Worm (Caenorhabditis elegans) whole organism, mixed stage, embryonic: ENCODE measurements around the gene Y46D2A.3.

Source experiments
- M03D4.4 ChIP-seq: sonication (generic microtip); optimal IDR thresholded peaks from 2 replicates; lab custom pipeline; 2017; ENCODE audit warnings: mild to moderate bottlenecking, missing genetic modification characterization, missing compliant biosample characterization
- bed-3 ChIP-seq: fragments of 200-800 bp; sonication (Bioruptor generic); optimal IDR thresholded peaks from 3 replicates; lab custom pipeline; 2018; ENCODE audit warnings: mild to moderate bottlenecking, missing genetic modification characterization, moderate library complexity, missing compliant biosample characterization
- blmp-1 ChIP-seq: fragments of 150-350 bp; optimal IDR thresholded peaks from 2 replicates; lab custom pipeline; 2014; ENCODE audit warnings: missing biosample characterization, missing genetic modification characterization
- ceh-39 ChIP-seq: fragments of 150-350 bp; optimal IDR thresholded peaks from 2 replicates; lab custom pipeline; 2014; ENCODE audit warnings: missing biosample characterization, missing genetic modification characterization
- ceh-43 ChIP-seq: fragments of 200-800 bp; sonication (Bioruptor generic); optimal IDR thresholded peaks from 2 replicates; lab custom pipeline; 2018; ENCODE audit warnings: mild to moderate bottlenecking, missing genetic modification characterization, moderate library complexity, missing compliant biosample characterization
- ces-1 ChIP-seq: fragments of 150-350 bp; optimal IDR thresholded peaks from 2 replicates; lab custom pipeline; 2014; ENCODE audit warnings: missing biosample characterization, missing genetic modification reagents, missing genetic modification characterization
- cnd-1 ChIP-seq: fragments of 200-800 bp; sonication (Bioruptor generic); optimal IDR thresholded peaks from 2 replicates; lab custom pipeline; 2018; ENCODE audit warnings: mild to moderate bottlenecking, missing genetic modification characterization, missing compliant biosample characterization
- drap-1 ChIP-seq: fragments of 200-800 bp; sonication (Bioruptor generic); optimal IDR thresholded peaks from 3 replicates; lab custom pipeline; 2018; ENCODE audit warnings: mild to moderate bottlenecking, missing genetic modification characterization, missing compliant biosample characterization
- elt-3 ChIP-seq: fragments of 150-350 bp; optimal IDR thresholded peaks from 2 replicates; lab custom pipeline; 2014; ENCODE audit warnings: missing biosample characterization, missing genetic modification characterization
- flh-1 ChIP-seq: fragments of 200-800 bp; sonication (Bioruptor generic); optimal IDR thresholded peaks from 2 replicates; lab custom pipeline; 2018; ENCODE audit warnings: mild to moderate bottlenecking, missing genetic modification characterization, moderate library complexity, missing compliant biosample characterization
- ham-2 ChIP-seq: fragments of 200-800 bp; sonication (Bioruptor generic); optimal IDR thresholded peaks from 2 replicates; lab custom pipeline; 2018; ENCODE audit warnings: mild to moderate bottlenecking, missing genetic modification characterization, missing compliant biosample characterization
- hlh-1 ChIP-seq: fragments of 150-350 bp; optimal IDR thresholded peaks from 2 replicates; lab custom pipeline; 2014; ENCODE audit warnings: missing biosample characterization, missing genetic modification reagents, missing genetic modification characterization
- lin-32 ChIP-seq: fragments of 200-800 bp; sonication (Bioruptor generic); optimal IDR thresholded peaks from 2 replicates; lab custom pipeline; 2018; ENCODE audit warnings: mild to moderate bottlenecking, missing genetic modification characterization, missing compliant biosample characterization
- lsy-2 ChIP-seq: fragments of 150-350 bp; optimal IDR thresholded peaks from 2 replicates; lab custom pipeline; 2014; ENCODE audit warnings: missing biosample characterization, missing genetic modification characterization
- mab-5 ChIP-seq: fragments of 150-350 bp; optimal IDR thresholded peaks from 2 replicates; lab custom pipeline; 2014; ENCODE audit warnings: missing biosample characterization, missing genetic modification characterization
- mep-1 ChIP-seq: fragments of 150-350 bp; optimal IDR thresholded peaks from 2 replicates; lab custom pipeline; 2017; ENCODE audit warnings: missing biosample characterization, missing genetic modification reagents, missing genetic modification characterization, inconsistent platforms
- mls-2 ChIP-seq: sonication (generic microtip); optimal IDR thresholded peaks from 2 replicates; lab custom pipeline; 2016; ENCODE audit warnings: mild to moderate bottlenecking, missing genetic modification characterization, moderate library complexity, missing compliant biosample characterization
- nhr-12 ChIP-seq: fragments of 150-350 bp; optimal IDR thresholded peaks from 2 replicates; lab custom pipeline; 2014; ENCODE audit warnings: missing biosample characterization, missing genetic modification characterization
- nhr-2 ChIP-seq: fragments of 150-350 bp; optimal IDR thresholded peaks from 2 replicates; lab custom pipeline; 2014; ENCODE audit warnings: missing biosample characterization, missing genetic modification characterization
- nhr-28 ChIP-seq: fragments of 150-350 bp; optimal IDR thresholded peaks from 2 replicates; lab custom pipeline; 2014; ENCODE audit warnings: missing biosample characterization, missing genetic modification characterization
- nhr-76 ChIP-seq: sonication (generic microtip); optimal IDR thresholded peaks from 2 replicates; lab custom pipeline; 2017; ENCODE audit warnings: missing biosample characterization, missing genetic modification characterization
- pha-4 ChIP-seq: fragments of 150-350 bp; optimal IDR thresholded peaks from 2 replicates; lab custom pipeline; 2018; ENCODE audit warnings: missing biosample characterization, missing genetic modification reagents, missing genetic modification characterization
- snpc-4 ChIP-seq: fragments of 150-350 bp; optimal IDR thresholded peaks from 2 replicates; lab custom pipeline; 2014; ENCODE audit warnings: missing biosample characterization, missing genetic modification characterization
- sptf-1 ChIP-seq: sonication (generic microtip); optimal IDR thresholded peaks from 2 replicates; lab custom pipeline; 2017; ENCODE audit warnings: mild to moderate bottlenecking, missing genetic modification characterization, moderate library complexity, missing compliant biosample characterization
- tbx-8 ChIP-seq: fragments of 200-800 bp; sonication (Bioruptor generic); optimal IDR thresholded peaks from 2 replicates; lab custom pipeline; 2018; ENCODE audit warnings: mild to moderate bottlenecking, missing genetic modification characterization, moderate library complexity, missing compliant biosample characterization
- unc-120 ChIP-seq: sonication (generic microtip); optimal IDR thresholded peaks from 2 replicates; lab custom pipeline; 2017; ENCODE audit warnings: missing genetic modification characterization, missing compliant biosample characterization; ENCODE audit not compliant: poor library complexity, severe bottlenecking
- unc-39 ChIP-seq: fragments of 150-350 bp; optimal IDR thresholded peaks from 2 replicates; lab custom pipeline; 2014; ENCODE audit warnings: missing biosample characterization, missing genetic modification characterization
- unc-62 ChIP-seq: fragments of 150-350 bp; optimal IDR thresholded peaks from 2 replicates; lab custom pipeline; 2014; ENCODE audit warnings: missing biosample characterization, missing genetic modification reagents, missing genetic modification characterization
- zip-8 ChIP-seq: fragments of 150-350 bp; optimal IDR thresholded peaks from 2 replicates; lab custom pipeline; 2014; ENCODE audit warnings: missing biosample characterization, missing genetic modification characterization
- ztf-11 ChIP-seq: fragments of 150-350 bp; optimal IDR thresholded peaks from 2 replicates; lab custom pipeline; 2014; ENCODE audit warnings: missing biosample characterization, missing genetic modification characterization

Y46D2A.3 gene

DNA sequence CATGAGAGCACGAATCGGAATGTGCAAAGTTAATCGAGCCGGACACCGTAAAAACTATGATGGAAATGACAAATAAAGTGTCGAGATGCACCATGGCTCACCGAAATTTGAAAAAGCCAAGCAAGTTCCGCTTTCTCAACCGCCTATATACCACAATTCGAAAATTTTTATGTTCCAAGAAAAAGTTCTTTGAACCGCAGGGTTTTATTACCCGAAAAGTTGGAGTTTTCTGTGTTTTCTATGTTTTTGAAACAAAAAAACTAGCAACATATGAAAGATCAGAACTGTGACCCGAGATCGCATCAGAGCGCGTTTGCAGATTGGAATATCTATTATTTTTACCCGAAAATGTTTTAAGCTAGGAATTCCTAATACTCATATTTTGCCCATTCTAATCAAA lies at the start of gene Y46D2A.3:
Gene Y46D2A.3, minus strand, starts transcription at position 101 of the 400 bp plus-strand sequence.
- TF ChIP-seq zip-8 (tag; lab: Kevin White, UChicago) = no peak
- TF ChIP-seq lin-32 (GFP tag; lab: Kevin White, UChicago) = no peak
- TF ChIP-seq ces-1 (GFP tag; lab: Kevin White, UChicago) = no peak
- TF ChIP-seq unc-120 (tag; lab: Kevin White, UChicago) = no peak
- no peak for TF ChIP-seq hlh-1
- TF ChIP-seq tbx-8 (GFP tag; lab: Kevin White, UChicago) = no peak
- TF ChIP-seq ceh-39 = no peak
- no peak for TF ChIP-seq unc-62 (GFP tag; lab: Kevin White, UChicago)
- no peak for TF ChIP-seq nhr-12 (tag; lab: Kevin White, UChicago)
- no peak for TF ChIP-seq snpc-4
- no peak for TF ChIP-seq ceh-43

DNA sequence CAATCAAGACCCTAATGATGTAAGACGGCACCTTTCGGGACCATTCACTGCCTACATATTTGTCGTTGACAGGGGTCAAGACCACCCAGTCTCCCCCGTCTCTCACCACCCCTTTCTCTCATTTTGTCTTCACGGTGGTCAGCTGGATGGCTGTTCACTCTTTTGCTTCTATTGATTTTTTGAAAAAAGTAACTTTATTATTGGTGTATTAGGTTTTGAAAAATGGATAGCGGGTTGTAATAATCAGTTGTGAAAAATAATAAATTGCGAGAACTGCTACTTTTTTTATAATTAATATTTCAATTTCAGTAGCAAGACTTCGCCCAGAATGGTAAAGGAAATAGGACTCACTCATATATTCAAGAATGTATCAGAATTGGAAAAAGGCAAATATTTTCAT lies 49.8 kb upstream of the Y46D2A.3 start, which contains the start of gene bath-9:
Gene bath-9, plus strand, starts transcription at position 301 of the 400 bp plus-strand sequence.
- TF ChIP-seq elt-3 (tag; lab: Kevin White, UChicago) (no peak), nhr-2 (peak; percentile 8)

DNA sequence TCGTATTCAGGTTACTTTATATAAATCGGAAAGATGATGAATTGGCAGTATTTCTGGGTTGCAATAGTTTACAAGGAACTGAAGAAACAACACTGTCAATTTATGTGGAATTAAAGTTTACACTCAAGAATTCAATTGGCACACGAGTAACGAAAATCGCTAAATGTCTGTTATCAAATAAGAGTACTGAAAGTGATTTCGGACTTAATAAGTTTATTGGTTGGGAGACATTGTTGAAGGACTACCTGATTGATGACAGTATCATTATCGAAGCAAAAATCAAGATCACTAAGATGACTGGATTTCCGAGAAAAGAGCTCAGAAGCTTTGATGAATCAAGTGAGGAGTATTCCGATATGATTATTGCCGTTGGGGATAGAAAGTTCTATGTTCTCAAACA lies 48.3 kb upstream of the Y46D2A.3 start:
- TF ChIP-seq M03D4.4 (tag; lab: Kevin White, UChicago) = no peak
- no peak for TF ChIP-seq ceh-43
- TF ChIP-seq bed-3 (GFP tag; lab: Kevin White, UChicago) = no peak
- no peak for TF ChIP-seq lsy-2 (tag; lab: Kevin White, UChicago)
- TF ChIP-seq nhr-28 (tag; lab: Kevin White, UChicago) = no peak
- no peak for TF ChIP-seq cnd-1
- no peak for TF ChIP-seq zip-8 (tag; lab: Kevin White, UChicago)
- no peak for TF ChIP-seq drap-1 (GFP tag; lab: Kevin White, UChicago)
- no peak for TF ChIP-seq blmp-1 (tag; lab: Kevin White, UChicago)
- no peak for TF ChIP-seq sptf-1 (tag; lab: Kevin White, UChicago)
- no peak for TF ChIP-seq nhr-12 (tag; lab: Kevin White, UChicago)
- TF ChIP-seq lin-32 (GFP tag; lab: Kevin White, UChicago) = no peak
- TF ChIP-seq mls-2 = no peak
- no peak for TF ChIP-seq tbx-8 (GFP tag; lab: Kevin White, UChicago)
- no peak for TF ChIP-seq unc-39 (tag; lab: Kevin White, UChicago)
- TF ChIP-seq unc-62 (GFP tag; lab: Kevin White, UChicago) = no peak
- no peak for TF ChIP-seq ceh-39
- TF ChIP-seq unc-120 (tag; lab: Kevin White, UChicago) = no peak

DNA sequence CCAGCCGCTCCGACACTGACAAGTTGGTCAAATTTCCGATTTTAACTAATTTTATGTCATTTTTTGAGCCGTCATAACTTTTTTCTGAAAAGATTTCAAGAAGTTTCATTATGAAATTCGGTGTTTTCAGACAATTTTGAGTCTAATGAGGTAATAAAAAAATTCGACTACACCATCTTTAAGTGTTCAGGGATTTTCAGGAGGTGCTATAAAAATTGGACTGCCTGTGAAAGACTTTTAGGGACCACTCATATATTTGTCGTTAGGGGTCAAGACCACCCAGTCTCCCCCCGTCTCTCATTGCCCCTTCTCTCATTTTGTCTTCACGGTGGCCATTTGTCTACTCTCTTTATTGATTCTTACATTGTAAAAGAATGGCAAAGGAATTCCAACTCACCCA lies 47.8 kb upstream of the Y46D2A.3 start, which contains the start of gene bath-10:
Gene bath-10, plus strand, starts transcription at position 301 of the 400 bp plus-strand sequence.
- TF ChIP-seq blmp-1 (tag; lab: Kevin White, UChicago) = no peak
- peak; percentile 22 for TF ChIP-seq nhr-2

DNA sequence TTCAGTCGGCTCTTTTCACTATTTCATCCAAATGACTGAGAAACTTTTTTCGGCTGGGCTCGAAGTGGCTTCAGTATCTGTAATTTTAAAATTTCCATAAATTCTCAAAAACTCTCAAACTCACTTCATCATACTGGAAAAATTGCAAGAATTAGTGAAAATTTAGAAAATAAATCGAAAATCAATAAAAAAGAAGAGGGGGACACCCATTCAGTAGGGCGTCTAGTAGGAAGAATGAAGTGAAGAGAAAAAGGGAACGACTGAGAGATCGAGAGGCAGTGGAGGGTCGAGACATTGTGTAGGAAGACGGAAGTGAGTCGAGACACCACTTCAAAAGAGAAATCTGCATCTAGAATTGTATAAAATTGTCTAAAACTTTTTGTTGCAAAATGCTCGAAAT lies 46.9 kb upstream of the Y46D2A.3 start:
- no peak for TF ChIP-seq nhr-76
- TF ChIP-seq flh-1 = no peak
- TF ChIP-seq blmp-1 (tag; lab: Kevin White, UChicago) = no peak
- TF ChIP-seq ces-1 (GFP tag; lab: Kevin White, UChicago) = peak; percentile 77
- TF ChIP-seq, all 35 proteins: peak for 1

DNA sequence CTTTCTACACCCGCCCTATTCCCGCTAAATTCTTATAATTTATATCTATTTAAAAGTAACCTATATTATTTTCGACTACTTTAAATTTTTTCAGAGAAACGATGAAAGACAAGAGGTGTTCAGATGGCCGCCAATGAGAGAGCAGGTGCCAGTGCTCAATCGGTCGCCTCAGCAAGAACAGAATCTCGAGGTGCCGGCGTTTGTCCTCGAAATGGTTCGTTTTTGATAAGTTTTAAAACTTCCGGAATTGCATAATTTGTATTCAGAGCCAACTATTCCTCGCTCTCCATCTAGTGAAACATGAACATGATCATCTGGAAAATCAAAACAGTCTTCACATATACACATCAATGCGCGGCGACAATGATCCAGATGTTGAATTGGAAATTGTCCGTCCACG lies 44.0 kb upstream of the Y46D2A.3 start, which contains the start of gene bath-23:
Gene bath-23, plus strand, starts transcription at position 301 of the 400 bp plus-strand sequence.
- TF ChIP-seq ceh-39 = no peak
- no peak for TF ChIP-seq M03D4.4 (tag; lab: Kevin White, UChicago)
- no peak for TF ChIP-seq ztf-11
- TF ChIP-seq bed-3 (GFP tag; lab: Kevin White, UChicago) = no peak

DNA sequence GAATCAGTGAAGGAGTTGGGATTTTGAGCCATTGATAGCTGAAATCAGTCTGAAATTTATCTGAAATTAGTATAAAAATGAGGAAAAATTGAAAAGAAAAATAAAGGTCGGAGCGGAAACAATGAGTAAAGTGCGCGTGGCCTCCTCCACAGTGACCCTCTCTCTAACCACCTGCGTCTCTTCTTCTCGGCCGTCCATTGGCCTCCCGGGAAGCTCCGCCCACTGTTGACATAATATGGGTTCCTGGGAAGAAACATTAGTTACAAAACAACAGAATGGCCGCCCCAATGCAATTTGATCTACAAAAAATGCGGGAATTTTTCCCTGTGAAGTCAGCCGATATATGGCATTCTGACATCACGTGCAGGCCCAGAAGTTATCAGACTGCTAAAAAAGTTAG lies 43.1 kb upstream of the Y46D2A.3 start, which contains the start of gene Y49F6C.8:
Gene Y49F6C.8, minus strand, starts transcription at position 51 of the 400 bp plus-strand sequence.
- TF ChIP-seq lsy-2 (tag; lab: Kevin White, UChicago) (peak; percentile 87), mab-5 (tag; lab: Kevin White, UChicago) (no peak), ham-2 (GFP tag; lab: Kevin White, UChicago) (no peak), pha-4 (no peak), snpc-4 (no peak), bed-3 (GFP tag; lab: Kevin White, UChicago) (no peak), tbx-8 (GFP tag; lab: Kevin White, UChicago) (no peak), mep-1 (no peak)
